Worm (Caenorhabditis elegans) whole organism, L1 larva: ENCODE data around the gene W08F4.10.

ENCODE experiments used
- ama-1 ChIP-seq: fragments of 150-350 bp; optimal IDR thresholded peaks from 2 replicates; lab custom pipeline; 2014
- lin-13 ChIP-seq: fragments of 150-350 bp; optimal IDR thresholded peaks from 2 replicates; lab custom pipeline; 2014; ENCODE audit warnings: missing biosample characterization, missing genetic modification reagents, missing genetic modification characterization
- nhr-76 ChIP-seq: sonication (generic microtip); optimal IDR thresholded peaks from 2 replicates; lab custom pipeline; 2017; ENCODE audit warnings: missing biosample characterization, missing genetic modification characterization
- snpc-4 ChIP-seq: fragments of 150-350 bp; optimal IDR thresholded peaks from 2 replicates; lab custom pipeline; 2014; ENCODE audit warnings: missing biosample characterization, missing genetic modification characterization
- zag-1 ChIP-seq: fragments of 150-350 bp; optimal IDR thresholded peaks from 2 replicates; lab custom pipeline; 2014; ENCODE audit warnings: missing biosample characterization, missing genetic modification characterization

ce11 chrII:596702-597101 lies 5.7 kb upstream of the W08F4.10 start:
- no peak for TF ChIP-seq zag-1
- TF ChIP-seq ama-1 = no peak
- no peak for TF ChIP-seq nhr-76 (tag; lab: Kevin White, UChicago)
- no peak for TF ChIP-seq snpc-4
- no peak for TF ChIP-seq lin-13
